Fruit fly (Drosophila melanogaster): ENCODE data around the gene CG17375.

CG17375 gene

DNA sequence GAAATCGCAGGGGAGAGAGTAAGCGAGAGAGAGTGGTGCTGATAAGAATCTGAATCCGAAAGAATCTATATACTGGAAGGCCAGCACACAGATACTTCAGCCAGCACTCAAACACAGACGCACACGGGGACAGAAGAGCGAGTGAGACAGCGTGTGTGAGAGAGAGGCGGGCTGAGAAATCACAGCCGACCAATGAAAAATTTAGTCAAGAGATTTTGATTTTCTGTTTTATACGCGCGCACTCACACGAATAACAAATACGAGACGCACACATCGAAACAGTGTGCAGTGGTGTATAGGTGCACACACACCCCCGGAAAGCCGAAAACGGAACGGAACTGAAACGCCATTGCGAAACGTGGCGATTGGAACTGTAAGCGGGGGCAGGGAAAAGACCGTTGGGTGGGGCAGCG is 28.1 kb upstream of the CG17375 start:
- TF ChIP-seq CG11504 (tag; optimal IDR thresholded peaks at IDR 0.05) (no peak), dysf (GFP tag; IDR thresholded peaks at IDR 0.05) (0 out of 3 replicates have a peak, but pooled peaks have one; percentile 25), kah (GFP tag; optimal IDR thresholded peaks at IDR 0.05) (no peak), gcm2 (GFP tag; optimal IDR thresholded peaks at IDR 0.05) (no peak), Oaz (GFP tag; IDR thresholded peaks at IDR 0.05) (no peak), Lhr (GFP tag; optimal IDR thresholded peaks at IDR 0.05) (no peak), CG13123 (GFP tag; optimal IDR thresholded peaks at IDR 0.05) (no peak), CG11695 (GFP tag; IDR thresholded peaks at IDR 0.05) (no peak), CG15514 (GFP tag; optimal IDR thresholded peaks at IDR 0.05) (no peak), pfk (GFP tag; optimal IDR thresholded peaks at IDR 0.05) (peak; percentile 97), Dbx (GFP tag; IDR thresholded peaks at IDR 0.05) (no peak), CG32767 (GFP tag; IDR thresholded peaks at IDR 0.05) (0 out of 2 replicates have a peak, but pooled peaks have one; percentile 7), shn (GFP tag; optimal IDR thresholded peaks at IDR 0.05) (no peak), Bgb (GFP tag; IDR thresholded peaks at IDR 0.05; ENCODE audit: partially characterized antibody) (no peak), CG10565 (GFP tag; optimal IDR thresholded peaks at IDR 0.05) (no peak), dimm (GFP tag; IDR thresholded peaks at IDR 0.05) (no peak), CG30020 (tag; optimal IDR thresholded peaks at IDR 0.05) (no peak), CHES-1-like (GFP tag; optimal IDR thresholded peaks at IDR 0.05) (no peak), al (GFP tag; IDR thresholded peaks at IDR 0.05) (no peak), CG2116 (GFP tag; optimal IDR thresholded peaks at IDR 0.05) (no peak), pum (GFP tag; optimal IDR thresholded peaks at IDR 0.05) (no peak), CG11456 (GFP tag; IDR thresholded peaks at IDR 0.05) (no peak), onecut (GFP tag; IDR thresholded peaks at IDR 0.05) (peak; percentile 35; the same call in 1 of the 2 replicates), lbe (GFP tag; optimal IDR thresholded peaks at IDR 0.05) (no peak), sd (tag; optimal IDR thresholded peaks at IDR 0.05) (peak; percentile 43), Hmr (GFP tag; optimal IDR thresholded peaks at IDR 0.05) (no peak), sens-2 (GFP tag; IDR thresholded peaks at IDR 0.05) (peak; percentile 99), CG2199 (GFP tag; IDR thresholded peaks at IDR 0.05) (no peak), CG18619 (GFP tag; optimal IDR thresholded peaks at IDR 0.05) (no peak), CG6683 (GFP tag; optimal IDR thresholded peaks at IDR 0.05) (no peak), ham (GFP tag; IDR thresholded peaks at IDR 0.05) (no peak), nau (GFP tag; optimal IDR thresholded peaks at IDR 0.05) (no peak), NC2α (GFP tag; optimal IDR thresholded peaks at IDR 0.05) (no peak), CG32532 (GFP tag; IDR thresholded peaks at IDR 0.05) (peak; percentile 28; the same call in 1 of the 2 replicates), tap (tag; optimal IDR thresholded peaks at IDR 0.05) (no peak), CG3281 (GFP tag; optimal IDR thresholded peaks at IDR 0.05) (no peak), Doc2 (GFP tag; IDR thresholded peaks at IDR 0.05) (no peak), CG1529 (GFP tag; optimal IDR thresholded peaks at IDR 0.05) (no peak), CG3163 (GFP tag; optimal IDR thresholded peaks at IDR 0.05) (no peak), repo (GFP tag; optimal IDR thresholded peaks at IDR 0.05) (no peak), en (GFP tag; optimal IDR thresholded peaks at IDR 0.05) (no peak), CG42726 (GFP tag; IDR thresholded peaks at IDR 0.05; ENCODE audit: partially characterized antibody) (no peak), CG12071 (GFP tag; optimal IDR thresholded peaks at IDR 0.05) (no peak), CG34376 (GFP tag; optimal IDR thresholded peaks at IDR 0.05) (no peak), Dek (tag; optimal IDR thresholded peaks at IDR 0.05) (no peak), p53 (GFP tag; optimal IDR thresholded peaks at IDR 0.05) (no peak), CG12769 (tag; optimal IDR thresholded peaks at IDR 0.05) (no peak), Hr3 (GFP tag; optimal IDR thresholded peaks at IDR 0.05) (no peak), CG15269 (tag; optimal IDR thresholded peaks at IDR 0.05) (no peak), odd (GFP tag; optimal IDR thresholded peaks at IDR 0.05) (no peak), Hr39 (optimal IDR thresholded peaks at IDR 0.05) (no peak), sqz (GFP tag; optimal IDR thresholded peaks at IDR 0.05) (no peak)
